Fruit fly (Drosophila melanogaster) whole organism, embryonic: ENCODE data around the gene CG7276.

Experiments
- Atf3 ChIP-seq: fragments of 200-800 bp; sonication (Bioruptor generic); optimal IDR thresholded peaks from 3 replicates; lab custom pipeline; 2016; ENCODE audit warnings: missing biosample characterization, missing genetic modification characterization
- BEAF-32 ChIP-seq: fragments of 200-800 bp; sonication (Bioruptor generic); optimal IDR thresholded peaks from 3 replicates; lab custom pipeline; 2017; ENCODE audit warnings: missing biosample characterization, missing genetic modification characterization, mild to moderate bottlenecking, moderate library complexity, missing genetic modification reagents
- CG10321 ChIP-seq: fragments of 200-800 bp; sonication (Bioruptor generic); IDR thresholded peaks from 2 replicates; pipeline ENCODE4 v1.3.6; 2022; ENCODE audit warnings: missing biosample characterization, missing genetic modification characterization
- CG10959 ChIP-seq: fragments of 200-800 bp; sonication (Bioruptor generic); IDR thresholded peaks from 2 replicates; pipeline ENCODE4 v1.3.6; 2022; ENCODE audit warnings: missing biosample characterization, missing genetic modification characterization
- CG11247 ChIP-seq: fragments of 200-800 bp; sonication (Bioruptor generic); IDR thresholded peaks from 2 replicates; pipeline ENCODE4 v1.3.6; 2022; ENCODE audit warnings: missing biosample characterization, missing genetic modification characterization
- CG13775 ChIP-seq: fragments of 200-800 bp; sonication (Bioruptor generic); optimal IDR thresholded peaks from 3 replicates; lab custom pipeline; 2017; ENCODE audit warnings: missing biosample characterization, mild to moderate bottlenecking, missing genetic modification characterization
- CG15269 ChIP-seq: fragments of 200-800 bp; sonication (Bioruptor generic); optimal IDR thresholded peaks from 2 replicates; lab custom pipeline; 2018; ENCODE audit warnings: missing biosample characterization, mild to moderate bottlenecking, missing genetic modification characterization, moderate library complexity
- CG15479 ChIP-seq: fragments of 200-800 bp; sonication (Bioruptor generic); optimal IDR thresholded peaks from 3 replicates; lab custom pipeline; 2019; ENCODE audit warnings: missing biosample characterization, mild to moderate bottlenecking, missing genetic modification characterization, moderate library complexity
- CG16815 ChIP-seq: fragments of 200-800 bp; sonication (Bioruptor generic); optimal IDR thresholded peaks from 3 replicates; lab custom pipeline; 2017; ENCODE audit warnings: missing biosample characterization, mild to moderate bottlenecking, missing genetic modification characterization
- CG16863 ChIP-seq: fragments of 200-800 bp; sonication (Bioruptor generic); optimal IDR thresholded peaks from 3 replicates; lab custom pipeline; 2016; ENCODE audit warnings: missing biosample characterization, missing genetic modification characterization
- CG17385 ChIP-seq: fragments of 200-800 bp; sonication (Bioruptor generic); optimal IDR thresholded peaks from 3 replicates; lab custom pipeline; 2018; ENCODE audit warnings: missing biosample characterization, mild to moderate bottlenecking, missing genetic modification characterization
- CG2875 ChIP-seq: fragments of 200-800 bp; sonication (Bioruptor generic); optimal IDR thresholded peaks from 2 replicates; lab custom pipeline; 2017; ENCODE audit warnings: missing biosample characterization, mild to moderate bottlenecking, missing genetic modification characterization, missing genetic modification reagents
- CG3163 ChIP-seq: fragments of 200-800 bp; sonication (Bioruptor generic); optimal IDR thresholded peaks from 3 replicates; lab custom pipeline; 2016; ENCODE audit warnings: missing biosample characterization, missing genetic modification characterization
- CG4854 ChIP-seq: fragments of 200-800 bp; sonication (Bioruptor generic); optimal IDR thresholded peaks from 2 replicates; lab custom pipeline; 2016; ENCODE audit warnings: missing biosample characterization, missing genetic modification characterization, inconsistent platforms
- CG7745 ChIP-seq: fragments of 200-800 bp; sonication (Bioruptor generic); optimal IDR thresholded peaks from 2 replicates; lab custom pipeline; 2018; ENCODE audit warnings: missing biosample characterization, mild to moderate bottlenecking, missing genetic modification characterization, moderate library complexity
- CG8359 ChIP-seq: fragments of 200-800 bp; sonication (Bioruptor generic); optimal IDR thresholded peaks from 2 replicates; lab custom pipeline; 2017; ENCODE audit warnings: missing biosample characterization, mild to moderate bottlenecking, missing genetic modification characterization, borderline replicate concordance
- CG8765 ChIP-seq: fragments of 200-800 bp; sonication (Bioruptor generic); IDR thresholded peaks from 2 replicates; pipeline ENCODE4 v1.3.6; 2022; ENCODE audit warnings: missing biosample characterization, missing genetic modification characterization
- CG8944 ChIP-seq: fragments of 200-800 bp; sonication (Bioruptor generic); optimal IDR thresholded peaks from 3 replicates; lab custom pipeline; 2016; ENCODE audit warnings: missing biosample characterization, missing genetic modification characterization
- CrebB ChIP-seq: fragments of 200-800 bp; sonication (Bioruptor generic); optimal IDR thresholded peaks from 3 replicates; lab custom pipeline; 2018; ENCODE audit warnings: missing biosample characterization, mild to moderate bottlenecking, missing genetic modification characterization
- D ChIP-seq, 2 experiments: fragments of 200-800 bp in 1 of 2; fragments of >200 bp in 1 of 2; sonication (Bioruptor generic) in 1 of 2; optimal IDR thresholded peaks; 2 replicates in 1 of 2; 3 replicates in 1 of 2; lab custom pipeline; 2017; ENCODE audit warnings: mild to moderate bottlenecking in 1 of 2, missing biosample characterization in 1 of 2, missing genetic modification characterization in 1 of 2, missing genetic modification reagents in 1 of 2
- Dbx ChIP-seq: fragments of 200-800 bp; sonication (Bioruptor generic); IDR thresholded peaks from 3 replicates; pipeline ENCODE4 v1.3.6; 2022; ENCODE audit warnings: missing biosample characterization, missing genetic modification characterization
- E2f1 ChIP-seq: fragments of 200-800 bp; sonication (Bioruptor generic); IDR thresholded peaks from 2 replicates; pipeline ENCODE4 v1.3.6; 2022; ENCODE audit warnings: missing biosample characterization, missing genetic modification characterization
- ERR ChIP-seq: fragments of 200-800 bp; sonication (Bioruptor generic); optimal IDR thresholded peaks from 2 replicates; lab custom pipeline; 2016; ENCODE audit warnings: missing biosample characterization, missing genetic modification characterization
- H2.0 ChIP-seq: fragments of 200-800 bp; sonication (Bioruptor generic); IDR thresholded peaks from 2 replicates; pipeline ENCODE4 v1.3.6; 2022; ENCODE audit warnings: missing biosample characterization, missing genetic modification characterization
- HmgD ChIP-seq: fragments of 200-800 bp; sonication (Bioruptor generic); optimal IDR thresholded peaks from 3 replicates; lab custom pipeline; 2016; ENCODE audit warnings: missing biosample characterization, missing genetic modification characterization
- NFAT ChIP-seq: fragments of 200-800 bp; sonication (Bioruptor generic); IDR thresholded peaks from 2 replicates; pipeline ENCODE4 v1.3.6; 2022; ENCODE audit warnings: missing biosample characterization, missing genetic modification characterization
- Side ChIP-seq: fragments of 200-800 bp; sonication (Bioruptor generic); optimal IDR thresholded peaks from 2 replicates; lab custom pipeline; 2016; ENCODE audit warnings: missing biosample characterization, missing genetic modification characterization
- abd-A ChIP-seq: fragments of 200-800 bp; sonication (Bioruptor generic); optimal IDR thresholded peaks from 3 replicates; lab custom pipeline; 2019; ENCODE audit warnings: missing biosample characterization, mild to moderate bottlenecking, missing genetic modification characterization, moderate library complexity
- caup ChIP-seq: fragments of 200-800 bp; sonication (Bioruptor generic); optimal IDR thresholded peaks from 3 replicates; lab custom pipeline; 2017; ENCODE audit warnings: missing biosample characterization, mild to moderate bottlenecking, missing genetic modification characterization, moderate library complexity; ENCODE audit not compliant: severe bottlenecking
- crp ChIP-seq, 2 experiments: fragments of 200-800 bp; sonication (Bioruptor generic); optimal IDR thresholded peaks; 2 replicates in 1 of 2; 3 replicates in 1 of 2; lab custom pipeline; 2017; ENCODE audit warnings: missing biosample characterization in 2 of 2, missing genetic modification characterization in 2 of 2, mild to moderate bottlenecking in 1 of 2, moderate library complexity in 1 of 2
- cwo ChIP-seq: fragments of 200-800 bp; sonication (Bioruptor generic); optimal IDR thresholded peaks from 3 replicates; lab custom pipeline; 2017; ENCODE audit warnings: missing biosample characterization, missing genetic modification characterization, mild to moderate bottlenecking, moderate library complexity, missing genetic modification reagents
- danr ChIP-seq: fragments of 200-800 bp; sonication (Bioruptor generic); IDR thresholded peaks from 2 replicates; pipeline ENCODE4 v1.3.6; 2022; ENCODE audit warnings: missing biosample characterization, missing genetic modification characterization
- dysf ChIP-seq: fragments of 200-800 bp; sonication (Bioruptor generic); IDR thresholded peaks from 3 replicates; pipeline ENCODE4 v1.3.6; 2022; ENCODE audit warnings: missing biosample characterization, missing genetic modification characterization
- ems ChIP-seq: fragments of 200-800 bp; sonication (Bioruptor generic); optimal IDR thresholded peaks from 3 replicates; lab custom pipeline; 2016; ENCODE audit warnings: missing biosample characterization, missing genetic modification characterization
- esg ChIP-seq: fragments of 200-800 bp; sonication (Bioruptor generic); conservative IDR thresholded peaks from 2 replicates; pipeline ENCODE4 v1.3.6; 2022; ENCODE audit warnings: missing biosample characterization, missing genetic modification characterization
- fu2 ChIP-seq: fragments of 200-800 bp; sonication (Bioruptor generic); optimal IDR thresholded peaks from 2 replicates; lab custom pipeline; 2016; ENCODE audit warnings: missing biosample characterization, missing genetic modification characterization
- grn ChIP-seq: fragments of 200-800 bp; sonication (Bioruptor generic); optimal IDR thresholded peaks from 3 replicates; lab custom pipeline; 2017; ENCODE audit warnings: missing biosample characterization, missing genetic modification characterization
- hb ChIP-seq: fragments of 200-800 bp; sonication (Bioruptor generic); IDR thresholded peaks from 3 replicates; pipeline ENCODE4 v1.3.6; 2022; ENCODE audit warnings: missing biosample characterization, missing genetic modification characterization; ENCODE audit not compliant: partially characterized antibody
- hbn ChIP-seq: fragments of 200-800 bp; sonication (Bioruptor generic); IDR thresholded peaks from 2 replicates; pipeline ENCODE4 v1.3.6; 2022; ENCODE audit warnings: missing biosample characterization, missing genetic modification characterization; ENCODE audit not compliant: partially characterized antibody
- ken ChIP-seq: fragments of 200-800 bp; sonication (Bioruptor generic); IDR thresholded peaks from 3 replicates; pipeline ENCODE4 v1.3.6; 2022; ENCODE audit warnings: missing biosample characterization, missing genetic modification characterization
- mirr ChIP-seq: fragments of 200-800 bp; sonication (Bioruptor generic); optimal IDR thresholded peaks from 3 replicates; lab custom pipeline; 2018; ENCODE audit warnings: missing biosample characterization, mild to moderate bottlenecking, missing genetic modification characterization
- mld ChIP-seq: fragments of 200-800 bp; sonication (Bioruptor generic); IDR thresholded peaks from 3 replicates; pipeline ENCODE4 v1.3.6; 2022; ENCODE audit warnings: missing biosample characterization, missing genetic modification characterization; ENCODE audit not compliant: partially characterized antibody
- pan ChIP-seq, 4 experiments: fragments of >200 bp in 3 of 4; fragments of 200-800 bp in 1 of 4; sonication (Bioruptor generic) in 1 of 4; optimal IDR thresholded peaks in 3 of 4; IDR thresholded peaks in 1 of 4; 2 replicates each; pipeline versions ENCODE4 v1.3.6 to Lab custom; 2017 to 2022; ENCODE audit warnings: missing biosample characterization in 2 of 4, missing genetic modification characterization in 2 of 4, mixed read lengths in 1 of 4
- pum ChIP-seq: fragments of 200-800 bp; sonication (Bioruptor generic); optimal IDR thresholded peaks from 2 replicates; lab custom pipeline; 2016; ENCODE audit warnings: missing biosample characterization, missing genetic modification characterization
- run ChIP-seq: fragments of 200-800 bp; sonication (Bioruptor generic); optimal IDR thresholded peaks from 3 replicates; lab custom pipeline; 2018; ENCODE audit warnings: missing biosample characterization, mild to moderate bottlenecking, missing genetic modification characterization
- salm ChIP-seq: fragments of 200-800 bp; sonication (Bioruptor generic); optimal IDR thresholded peaks from 2 replicates; lab custom pipeline; 2018; ENCODE audit warnings: missing biosample characterization, mild to moderate bottlenecking, missing genetic modification characterization
- so ChIP-seq: fragments of 200-800 bp; sonication (Bioruptor generic); IDR thresholded peaks from 3 replicates; pipeline ENCODE4 v1.3.6; 2022; ENCODE audit warnings: missing biosample characterization, missing genetic modification characterization
- tup ChIP-seq: fragments of 200-800 bp; sonication (Bioruptor generic); optimal IDR thresholded peaks from 2 replicates; lab custom pipeline; 2016; ENCODE audit warnings: missing biosample characterization, mild to moderate bottlenecking, missing genetic modification characterization, moderate library complexity
- vnd ChIP-seq: fragments of 200-800 bp; sonication (Bioruptor generic); IDR thresholded peaks from 3 replicates; pipeline ENCODE4 v1.3.6; 2022; ENCODE audit warnings: missing biosample characterization, missing genetic modification characterization; ENCODE audit not compliant: partially characterized antibody
- zfh1 ChIP-seq: fragments of 200-800 bp; sonication (Bioruptor generic); IDR thresholded peaks from 3 replicates; pipeline ENCODE4 v1.3.6; 2022; ENCODE audit warnings: missing biosample characterization, missing genetic modification characterization

The CG7276 gene

dm6 chr3L:15514405-15514804 lies 16.4 kb downstream of the CG7276 start (continued):
- TF ChIP-seq hbn (GFP tag; lab: Robert Waterston, UW) (peak; percentile 25; the same call in 1 of the 2 replicates), ems (GFP tag; lab: Kevin White, UChicago) (no peak), Atf3 (GFP tag; lab: Kevin White, UChicago) (no peak), CG15479 (GFP tag; lab: Kevin White, UChicago) (no peak), pan (optimal IDR thresholded peaks at IDR 0.05; lab: Kevin White, UChicago) (no peak), pan (GFP tag; optimal IDR thresholded peaks at IDR 0.05 in 1 of 2, IDR thresholded peaks at IDR 0.05 in 1 of 2) (no peak), E2f1 (GFP tag; lab: Robert Waterston, UW) (no peak), fu2 (GFP tag; lab: Kevin White, UChicago) (no peak), NFAT (no peak), Dbx (no peak), esg (GFP tag; lab: Robert Waterston, UW) (no peak), mld (no peak), hb (GFP tag; lab: Robert Waterston, UW) (no peak), CG8765 (GFP tag; lab: Robert Waterston, UW) (no peak), zfh1 (GFP tag; lab: Robert Waterston, UW) (no peak), CG8359 (GFP tag; lab: Kevin White, UChicago) (no peak), salm (tag; lab: Kevin White, UChicago) (no peak), CG16863 (GFP tag; lab: Kevin White, UChicago) (no peak), cwo (GFP tag; lab: Kevin White, UChicago) (peak; percentile 50), dysf (no peak), ERR (GFP tag; lab: Kevin White, UChicago) (no peak), Side (GFP tag; lab: Kevin White, UChicago) (peak; percentile 11), CG11247 (GFP tag; lab: Robert Waterston, UW) (no peak), crp (GFP tag; optimal IDR thresholded peaks at IDR 0.05; lab: Kevin White, UChicago) (peak in 1 of 2 experiments; percentile 20), pum (GFP tag; lab: Kevin White, UChicago) (no peak), run (tag; lab: Kevin White, UChicago) (no peak), BEAF-32 (GFP tag; lab: Kevin White, UChicago) (no peak), danr (GFP tag; lab: Robert Waterston, UW) (no peak), CG13775 (GFP tag; lab: Kevin White, UChicago) (no peak), H2.0 (GFP tag; lab: Robert Waterston, UW) (no peak), CG8944 (GFP tag; lab: Kevin White, UChicago) (no peak), ken (no peak), CG17385 (GFP tag; lab: Kevin White, UChicago) (no peak), D (optimal IDR thresholded peaks at IDR 0.05; lab: Kevin White, UChicago) (no peak), D (GFP tag; optimal IDR thresholded peaks at IDR 0.05; lab: Kevin White, UChicago) (no peak), CG2875 (GFP tag; lab: Kevin White, UChicago) (no peak), CG16815 (GFP tag; lab: Kevin White, UChicago) (no peak), grn (peak; percentile 22), mirr (GFP tag; lab: Kevin White, UChicago) (no peak), caup (GFP tag; lab: Kevin White, UChicago) (no peak), CG4854 (GFP tag; lab: Kevin White, UChicago) (no peak), CrebB (no peak), so (peak; percentile 30; the same call in 1 of the 3 replicates), HmgD (GFP tag; lab: Kevin White, UChicago) (no peak), vnd (no peak), CG3163 (peak; percentile 88), CG15269 (no peak), CG10321 (GFP tag; lab: Robert Waterston, UW) (0 out of 2 replicates have a peak, but pooled peaks have one; percentile 45), CG10959 (no peak), CG7745 (no peak), tup (GFP tag; lab: Kevin White, UChicago) (no peak), abd-A (tag; lab: Kevin White, UChicago) (peak; percentile 86)
